Fruit fly (Drosophila melanogaster) whole organism, embryonic: ENCODE data around the gene NFAT.

Experiments
- ATbp ChIP-seq: fragments of 200-800 bp; sonication (Bioruptor generic); optimal IDR thresholded peaks from 2 replicates; lab custom pipeline; 2017; ENCODE audit warnings: missing biosample characterization, mild to moderate bottlenecking, missing genetic modification characterization, missing genetic modification reagents
- Antp ChIP-seq: fragments of 200-800 bp; sonication (Bioruptor generic); optimal IDR thresholded peaks from 3 replicates; lab custom pipeline; 2016; ENCODE audit warnings: missing biosample characterization, missing genetic modification characterization
- B-H2 ChIP-seq: fragments of 200-800 bp; sonication (Bioruptor generic); optimal IDR thresholded peaks from 2 replicates; lab custom pipeline; 2018; ENCODE audit warnings: missing biosample characterization, mild to moderate bottlenecking, missing genetic modification characterization
- Bteb2 ChIP-seq: fragments of 200-800 bp; sonication (Bioruptor generic); optimal IDR thresholded peaks from 2 replicates; lab custom pipeline; 2016; ENCODE audit warnings: missing biosample characterization, missing genetic modification characterization
- CG10267 ChIP-seq: fragments of 200-800 bp; sonication (Bioruptor generic); optimal IDR thresholded peaks from 2 replicates; lab custom pipeline; 2018; ENCODE audit warnings: missing biosample characterization, mild to moderate bottlenecking, missing genetic modification characterization, moderate library complexity
- CG11398 ChIP-seq: fragments of 200-800 bp; sonication (Bioruptor generic); optimal IDR thresholded peaks from 2 replicates; lab custom pipeline; 2016; ENCODE audit warnings: missing biosample characterization, missing genetic modification characterization
- CG11456 ChIP-seq: fragments of 200-800 bp; sonication (Bioruptor generic); IDR thresholded peaks from 3 replicates; pipeline ENCODE4 v1.3.6; 2022; ENCODE audit warnings: missing biosample characterization, missing genetic modification characterization
- CG12236 ChIP-seq: fragments of 200-800 bp; sonication (Bioruptor generic); optimal IDR thresholded peaks from 2 replicates; lab custom pipeline; 2016; ENCODE audit warnings: missing biosample characterization, missing genetic modification characterization
- CG12391 ChIP-seq: fragments of 200-800 bp; sonication (Bioruptor generic); optimal IDR thresholded peaks from 3 replicates; lab custom pipeline; 2018; ENCODE audit warnings: missing biosample characterization, mild to moderate bottlenecking, missing genetic modification characterization, moderate library complexity
- CG15269 ChIP-seq: fragments of 200-800 bp; sonication (Bioruptor generic); optimal IDR thresholded peaks from 2 replicates; lab custom pipeline; 2018; ENCODE audit warnings: missing biosample characterization, mild to moderate bottlenecking, missing genetic modification characterization, moderate library complexity
- CG17568 ChIP-seq: fragments of 200-800 bp; sonication (Bioruptor generic); optimal IDR thresholded peaks from 2 replicates; lab custom pipeline; 2018; ENCODE audit warnings: missing biosample characterization, mild to moderate bottlenecking, missing genetic modification characterization, moderate library complexity
- CG18476 ChIP-seq: fragments of 200-800 bp; sonication (Bioruptor generic); optimal IDR thresholded peaks from 2 replicates; lab custom pipeline; 2016; ENCODE audit warnings: missing biosample characterization, mild to moderate bottlenecking, missing genetic modification characterization
- CG2202 ChIP-seq: fragments of 200-800 bp; sonication (Bioruptor generic); optimal IDR thresholded peaks from 2 replicates; lab custom pipeline; 2018; ENCODE audit warnings: missing biosample characterization, mild to moderate bottlenecking, missing genetic modification characterization
- CG31388 ChIP-seq: fragments of 200-800 bp; sonication (Bioruptor generic); optimal IDR thresholded peaks from 2 replicates; lab custom pipeline; 2016; ENCODE audit warnings: missing biosample characterization, missing genetic modification characterization
- CG3163 ChIP-seq: fragments of 200-800 bp; sonication (Bioruptor generic); optimal IDR thresholded peaks from 3 replicates; lab custom pipeline; 2016; ENCODE audit warnings: missing biosample characterization, missing genetic modification characterization
- CG32767 ChIP-seq: fragments of 200-800 bp; sonication (Bioruptor generic); IDR thresholded peaks from 2 replicates; pipeline ENCODE4 v1.3.6; 2022; ENCODE audit warnings: missing biosample characterization, missing genetic modification characterization
- CG3407 ChIP-seq: fragments of 200-800 bp; sonication (Bioruptor generic); optimal IDR thresholded peaks from 2 replicates; lab custom pipeline; 2018; ENCODE audit warnings: missing biosample characterization, mild to moderate bottlenecking, missing genetic modification characterization
- CG6175 ChIP-seq: fragments of 200-800 bp; sonication (Bioruptor generic); IDR thresholded peaks from 3 replicates; pipeline ENCODE4 v1.3.6; 2022; ENCODE audit warnings: missing biosample characterization, missing genetic modification characterization
- CG7372 ChIP-seq: fragments of 200-800 bp; sonication (Bioruptor generic); IDR thresholded peaks from 2 replicates; pipeline ENCODE4 v1.3.6; 2022; ENCODE audit warnings: missing biosample characterization, missing genetic modification characterization
- CG8765 ChIP-seq: fragments of 200-800 bp; sonication (Bioruptor generic); IDR thresholded peaks from 2 replicates; pipeline ENCODE4 v1.3.6; 2022; ENCODE audit warnings: missing biosample characterization, missing genetic modification characterization
- D19B ChIP-seq: fragments of 200-800 bp; sonication (Bioruptor generic); optimal IDR thresholded peaks from 2 replicates; lab custom pipeline; 2017; ENCODE audit warnings: missing biosample characterization, mild to moderate bottlenecking, missing genetic modification characterization
- Dek ChIP-seq: fragments of 200-800 bp; sonication (Bioruptor generic); optimal IDR thresholded peaks from 3 replicates; lab custom pipeline; 2019; ENCODE audit warnings: missing biosample characterization, mild to moderate bottlenecking, missing genetic modification characterization, moderate library complexity
- E2f1 ChIP-seq: fragments of 200-800 bp; sonication (Bioruptor generic); IDR thresholded peaks from 2 replicates; pipeline ENCODE4 v1.3.6; 2022; ENCODE audit warnings: missing biosample characterization, missing genetic modification characterization
- E2f2 ChIP-seq: fragments of 200-800 bp; sonication (Bioruptor generic); IDR thresholded peaks from 2 replicates; pipeline ENCODE4 v1.3.6; 2022; ENCODE audit warnings: missing biosample characterization, missing genetic modification characterization
- Ets65A ChIP-seq: fragments of 200-800 bp; sonication (Bioruptor generic); peaks from one replicate; lab custom pipeline; 2016; ENCODE audit warnings: missing biosample characterization, missing genetic modification characterization
- HLHmδ ChIP-seq: fragments of 200-800 bp; sonication (Bioruptor generic); optimal IDR thresholded peaks from 2 replicates; lab custom pipeline; 2018; ENCODE audit warnings: missing biosample characterization, mild to moderate bottlenecking, missing genetic modification characterization, moderate library complexity
- HmgD ChIP-seq: fragments of 200-800 bp; sonication (Bioruptor generic); optimal IDR thresholded peaks from 3 replicates; lab custom pipeline; 2016; ENCODE audit warnings: missing biosample characterization, missing genetic modification characterization
- MTF-1 ChIP-seq: fragments of 200-800 bp; sonication (Bioruptor generic); optimal IDR thresholded peaks from 2 replicates; lab custom pipeline; 2018; ENCODE audit warnings: missing biosample characterization, mild to moderate bottlenecking, missing genetic modification characterization, borderline replicate concordance
- NFAT ChIP-seq: fragments of 200-800 bp; sonication (Bioruptor generic); IDR thresholded peaks from 2 replicates; pipeline ENCODE4 v1.3.6; 2022; ENCODE audit warnings: missing biosample characterization, missing genetic modification characterization
- Nf-YA ChIP-seq: fragments of 200-800 bp; sonication (Bioruptor generic); IDR thresholded peaks from 2 replicates; pipeline ENCODE4 v1.3.6; 2022; ENCODE audit warnings: missing biosample characterization, missing genetic modification characterization
- Sry-δ ChIP-seq: fragments of 200-800 bp; sonication (Bioruptor generic); optimal IDR thresholded peaks from 2 replicates; lab custom pipeline; 2016; ENCODE audit warnings: missing biosample characterization, missing genetic modification characterization
- TFAM ChIP-seq: fragments of 200-800 bp; sonication (Bioruptor generic); optimal IDR thresholded peaks from 2 replicates; lab custom pipeline; 2017; ENCODE audit warnings: missing biosample characterization, missing genetic modification characterization, inconsistent platforms
- Usf ChIP-seq: fragments of 200-800 bp; sonication (Bioruptor generic); optimal IDR thresholded peaks from 2 replicates; lab custom pipeline; 2017; ENCODE audit warnings: missing genotype, missing biosample characterization, missing genetic modification characterization
- al ChIP-seq: fragments of 200-800 bp; sonication (Bioruptor generic); IDR thresholded peaks from 2 replicates; pipeline ENCODE4 v1.3.6; 2022; ENCODE audit warnings: missing biosample characterization, missing genetic modification characterization
- aop ChIP-seq: fragments of 200-800 bp; sonication (Bioruptor generic); IDR thresholded peaks from 2 replicates; pipeline ENCODE4 v1.3.6; 2022; ENCODE audit warnings: missing biosample characterization, missing genetic modification characterization
- ase ChIP-seq: fragments of 200-800 bp; sonication (Bioruptor generic); IDR thresholded peaks from 3 replicates; pipeline ENCODE4 v1.3.6; 2022; ENCODE audit warnings: missing biosample characterization, missing genetic modification characterization
- bsh ChIP-seq, 2 experiments: fragments of 200-800 bp; sonication (Bioruptor generic); optimal IDR thresholded peaks; 2 replicates each; lab custom pipeline; 2017 to 2018; ENCODE audit warnings: mild to moderate bottlenecking in 2 of 2, missing biosample characterization in 2 of 2, missing genetic modification characterization in 2 of 2, moderate library complexity in 1 of 2
- cwo ChIP-seq: fragments of 200-800 bp; sonication (Bioruptor generic); optimal IDR thresholded peaks from 3 replicates; lab custom pipeline; 2017; ENCODE audit warnings: missing biosample characterization, missing genetic modification characterization, mild to moderate bottlenecking, moderate library complexity, missing genetic modification reagents
- dm ChIP-seq: fragments of 200-800 bp; sonication (Bioruptor generic); optimal IDR thresholded peaks from 3 replicates; lab custom pipeline; 2016; ENCODE audit warnings: missing biosample characterization, missing genetic modification characterization
- dpn ChIP-seq, 2 experiments: fragments of 200-800 bp; sonication (Bioruptor generic); optimal IDR thresholded peaks; 3 replicates each; lab custom pipeline; 2016; ENCODE audit warnings: missing biosample characterization in 2 of 2, missing genetic modification characterization in 2 of 2
- fd3F ChIP-seq: fragments of 200-800 bp; sonication (Bioruptor generic); optimal IDR thresholded peaks from 2 replicates; lab custom pipeline; 2018; ENCODE audit warnings: missing biosample characterization, mild to moderate bottlenecking, missing genetic modification characterization, moderate library complexity
- jigr1 ChIP-seq: fragments of 200-800 bp; sonication (Bioruptor generic); IDR thresholded peaks from 3 replicates; pipeline ENCODE4 v1.3.6; 2022; ENCODE audit warnings: missing biosample characterization, missing genetic modification characterization
- mam ChIP-seq: fragments of 200-800 bp; sonication (Bioruptor generic); optimal IDR thresholded peaks from 3 replicates; lab custom pipeline; 2016; ENCODE audit warnings: missing biosample characterization, missing genetic modification characterization
- otp ChIP-seq: fragments of 200-800 bp; sonication (Bioruptor generic); IDR thresholded peaks from 3 replicates; pipeline ENCODE4, ENCODE4 v1.3.6; 2022; ENCODE audit warnings: missing biosample characterization, missing genetic modification characterization
- pan ChIP-seq, 4 experiments: fragments of >200 bp in 3 of 4; fragments of 200-800 bp in 1 of 4; sonication (Bioruptor generic) in 1 of 4; optimal IDR thresholded peaks in 3 of 4; IDR thresholded peaks in 1 of 4; 2 replicates each; pipeline versions ENCODE4 v1.3.6 to Lab custom; 2017 to 2022; ENCODE audit warnings: missing biosample characterization in 2 of 4, missing genetic modification characterization in 2 of 4, mixed read lengths in 1 of 4
- pho ChIP-seq: fragments of 200-800 bp; sonication (Bioruptor generic); optimal IDR thresholded peaks from 2 replicates; lab custom pipeline; 2016; ENCODE audit warnings: missing biosample characterization, missing genetic modification characterization
- pzg ChIP-seq: fragments of 200-800 bp; sonication (Bioruptor generic); optimal IDR thresholded peaks from 3 replicates; lab custom pipeline; 2018; ENCODE audit warnings: missing biosample characterization, mild to moderate bottlenecking, missing genetic modification characterization, moderate library complexity
- sqz ChIP-seq: fragments of 200-800 bp; sonication (Bioruptor generic); optimal IDR thresholded peaks from 3 replicates; lab custom pipeline; 2018; ENCODE audit warnings: missing biosample characterization, mild to moderate bottlenecking, missing genetic modification characterization
- toy ChIP-seq: fragments of 200-800 bp; sonication (Bioruptor generic); IDR thresholded peaks from 2 replicates; pipeline ENCODE4 v1.3.6; 2022; ENCODE audit warnings: missing biosample characterization, missing genetic modification characterization
- trem ChIP-seq: fragments of 200-800 bp; optimal IDR thresholded peaks from 3 replicates; lab custom pipeline; 2019; ENCODE audit warnings: missing biosample characterization, mild to moderate bottlenecking, missing genetic modification characterization, moderate library complexity
- trh ChIP-seq: fragments of 200-800 bp; sonication (Bioruptor generic); optimal IDR thresholded peaks from 2 replicates; lab custom pipeline; 2016; ENCODE audit warnings: missing biosample characterization, missing genetic modification characterization

Gene NFAT

dm6 chrX:13643961-13644360 is 19.4 kb downstream of the NFAT start (continued):
- TF ChIP-seq dpn (GFP tag; optimal IDR thresholded peaks at IDR 0.05; lab: Kevin White, UChicago) = peak; percentile 39 to 49
- peak; percentile 84 for TF ChIP-seq sqz
- TF ChIP-seq CG3163 (GFP tag; lab: Kevin White, UChicago) = no peak
- TF ChIP-seq otp (GFP tag; lab: Robert Waterston, UW) = peak; percentile 58; the same call in 1 of the 3 replicates
- peak; percentile 66; the same call in 2 of the 3 replicates for TF ChIP-seq ase (GFP tag; lab: Robert Waterston, UW)
- no peak for TF ChIP-seq HLHmδ (GFP tag; lab: Kevin White, UChicago)
- peak; percentile 34 for TF ChIP-seq Antp (GFP tag; lab: Kevin White, UChicago)
- peak; percentile 46 for TF ChIP-seq CG10267 (tag; lab: Kevin White, UChicago)
- TF ChIP-seq jigr1 (GFP tag; lab: Robert Waterston, UW) = peak; percentile 51; the same call in 1 of the 3 replicates
- no peak for TF ChIP-seq TFAM
- peak; percentile 21 for TF ChIP-seq trem (tag; lab: Kevin White, UChicago)
- no peak for TF ChIP-seq MTF-1 (GFP tag; lab: Kevin White, UChicago)
- peak; percentile 52; the same call in 1 of the 2 replicates for TF ChIP-seq Nf-YA
- TF ChIP-seq CG12391 (tag; lab: Kevin White, UChicago) = peak; percentile 47
- peak; percentile 63; the same call in 1 of the 2 replicates for TF ChIP-seq E2f1 (GFP tag; lab: Robert Waterston, UW)
- TF ChIP-seq NFAT = peak; percentile 84; the same call in 1 of the 2 replicates
- peak; percentile 28 for TF ChIP-seq CG15269
- TF ChIP-seq E2f2 (GFP tag; lab: Robert Waterston, UW) = peak; percentile 24; the same call in 1 of the 2 replicates
- TF ChIP-seq toy = no peak
- no peak for TF ChIP-seq Bteb2
- no peak for TF ChIP-seq pan (optimal IDR thresholded peaks at IDR 0.05; lab: Kevin White, UChicago)
- TF ChIP-seq pan (GFP tag; optimal IDR thresholded peaks at IDR 0.05 in 1 of 2, IDR thresholded peaks at IDR 0.05 in 1 of 2) = peak in 1 of 2 experiments; percentile 83
- peak in 1 of 2 experiments; percentile 80 for TF ChIP-seq bsh (GFP tag; optimal IDR thresholded peaks at IDR 0.05; lab: Kevin White, UChicago)
- no peak for TF ChIP-seq B-H2 (GFP tag; lab: Kevin White, UChicago)
- TF ChIP-seq D19B (GFP tag; lab: Kevin White, UChicago) = no peak
- TF ChIP-seq mam (GFP tag; lab: Kevin White, UChicago) = no peak
- TF ChIP-seq CG17568 (GFP tag; lab: Kevin White, UChicago) = no peak
- no peak for TF ChIP-seq pho (GFP tag; lab: Kevin White, UChicago)
- TF ChIP-seq trh = no peak
- TF ChIP-seq Usf (GFP tag; lab: Kevin White, UChicago) = no peak
- TF ChIP-seq pzg (GFP tag; lab: Kevin White, UChicago) = no peak
- peak; percentile 67 for TF ChIP-seq CG11456 (GFP tag; lab: Robert Waterston, UW)
- TF ChIP-seq CG31388 (GFP tag; lab: Kevin White, UChicago) = no peak
- TF ChIP-seq Ets65A (GFP tag; lab: Kevin White, UChicago) = peak; percentile 82
- peak; percentile 25 for TF ChIP-seq ATbp
- TF ChIP-seq cwo (GFP tag; lab: Kevin White, UChicago) = peak; percentile 42
- TF ChIP-seq CG8765 (GFP tag; lab: Robert Waterston, UW) = no peak
- no peak for TF ChIP-seq dm
- 0 out of 2 replicates have a peak, but pooled peaks have one; percentile 16 for TF ChIP-seq CG32767
- TF ChIP-seq Sry-δ (GFP tag; lab: Kevin White, UChicago) = no peak
- no peak for TF ChIP-seq al (GFP tag; lab: Robert Waterston, UW)
- peak; percentile 44 for TF ChIP-seq CG18476 (GFP tag; lab: Kevin White, UChicago)
- TF ChIP-seq CG3407 = no peak
- no peak for TF ChIP-seq CG7372
- no peak for TF ChIP-seq aop
- no peak for TF ChIP-seq CG6175 (GFP tag; lab: Robert Waterston, UW)
- peak; percentile 30 for TF ChIP-seq fd3F (GFP tag; lab: Kevin White, UChicago)
- no peak for TF ChIP-seq HmgD
- no peak for TF ChIP-seq CG12236 (GFP tag; lab: Kevin White, UChicago)
- TF ChIP-seq Dek = no peak
- no peak for TF ChIP-seq CG11398 (GFP tag; lab: Kevin White, UChicago)
- TF ChIP-seq CG2202 = no peak
